Fruit fly (Drosophila melanogaster) whole organism: ENCODE results near the gene CG5618.

Experiments
- CG8478 ChIP-seq: fragments of >200 bp; optimal IDR thresholded peaks from 2 replicates; lab custom pipeline; 2018; ENCODE audit warnings: inconsistent platforms
- Dll ChIP-seq: fragments of >200 bp; optimal IDR thresholded peaks from 2 replicates; lab custom pipeline; 2017
- EcR ChIP-seq, 2 experiments: fragments of >200 bp; optimal IDR thresholded peaks; 2 replicates each; lab custom pipeline; 2017; ENCODE audit warnings: missing biosample characterization in 2 of 2, missing genetic modification characterization in 2 of 2, missing genetic modification reagents in 2 of 2
- pan ChIP-seq: fragments of >200 bp; optimal IDR thresholded peaks from 2 replicates; lab custom pipeline; 2017
- psq ChIP-seq: fragments of >200 bp; optimal IDR thresholded peaks from 2 replicates; lab custom pipeline; 2017
- usp ChIP-seq: fragments of >200 bp; optimal IDR thresholded peaks from 2 replicates; lab custom pipeline; 2017; ENCODE audit warnings: missing biosample characterization, missing genetic modification characterization, mixed read lengths

The CG5618 gene

dm6 chr3L:20403493-20404379, 50.5 kb downstream of the CG5618 start:
- no peak for TF ChIP-seq Dll (lab: Kevin White, UChicago)
- TF ChIP-seq pan (lab: Kevin White, UChicago) = no peak
- TF ChIP-seq psq = no peak
- no peak for TF ChIP-seq CG8478
- TF ChIP-seq EcR (GFP tag; optimal IDR thresholded peaks at IDR 0.05; lab: Kevin White, UChicago) = no peak
- no peak for TF ChIP-seq usp (GFP tag; lab: Kevin White, UChicago)

DNA sequence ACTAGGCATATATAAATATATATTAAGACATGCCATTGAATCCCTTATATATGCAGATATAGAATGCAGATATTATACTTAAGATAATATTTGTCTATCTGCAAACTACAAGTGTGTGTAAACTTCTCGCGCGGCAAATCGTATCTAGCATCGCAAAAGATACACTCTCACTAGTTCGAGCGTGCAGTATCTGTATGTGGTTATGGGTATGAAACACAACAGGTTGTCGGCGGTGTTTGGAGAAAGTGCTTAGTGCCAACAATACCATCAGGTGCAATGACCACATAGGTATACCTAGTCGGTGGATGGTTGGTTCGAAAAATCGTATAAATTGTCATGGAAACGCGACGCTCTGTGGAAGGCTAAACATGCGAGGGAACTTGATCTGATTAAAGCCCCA, 51.3 kb downstream of the CG5618 start:
- TF ChIP-seq usp (GFP tag; lab: Kevin White, UChicago) (no peak), EcR (GFP tag; optimal IDR thresholded peaks at IDR 0.05; lab: Kevin White, UChicago) (peak in 1 of 2 experiments; percentile 35)

DNA sequence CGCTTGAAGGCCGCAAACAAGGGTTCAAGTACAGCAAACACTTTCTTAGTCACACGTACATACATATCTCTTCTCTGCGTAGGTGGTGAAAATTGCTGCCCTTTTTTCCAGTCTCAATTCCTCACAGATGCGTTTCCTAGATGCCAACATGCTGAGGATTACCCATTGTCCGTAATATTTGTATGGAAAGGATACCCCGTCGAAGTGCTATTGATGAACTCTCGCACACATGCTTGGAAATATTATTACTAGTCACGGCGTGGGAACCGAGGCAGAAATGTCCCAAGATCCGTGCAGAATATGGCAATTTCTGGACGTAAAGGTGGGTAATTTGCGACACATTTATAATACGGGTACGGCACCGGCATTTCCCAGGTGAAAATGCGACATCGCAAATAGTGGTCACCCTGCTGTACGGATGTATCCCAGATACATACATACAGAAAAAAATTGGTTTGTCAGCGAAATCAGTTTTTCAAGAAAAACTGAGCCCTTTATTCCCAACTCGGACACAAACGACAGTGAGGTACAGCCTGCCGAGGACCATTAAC, 52.2 kb downstream of the CG5618 start:
- TF ChIP-seq psq = no peak
- TF ChIP-seq pan (lab: Kevin White, UChicago) = no peak
- TF ChIP-seq usp (GFP tag; lab: Kevin White, UChicago) = no peak
- TF ChIP-seq Dll (lab: Kevin White, UChicago) = no peak
- no peak for TF ChIP-seq CG8478
- TF ChIP-seq EcR (GFP tag; optimal IDR thresholded peaks at IDR 0.05; lab: Kevin White, UChicago) = no peak
